Fruit fly (Drosophila melanogaster): ENCODE data around the gene CG31624.

- TF ChIP-seq Pif1B (GFP tag; optimal IDR thresholded peaks at IDR 0.05), result no peak
- no peak for TF ChIP-seq CG8159 (tag; optimal IDR thresholded peaks at IDR 0.05)
These were observed 35.3 kb upstream of the CG31624 start for dm6 chr2L:21235463-21235862.
